Fruit fly (Drosophila melanogaster): ENCODE measurements around the gene nrv2.
A peak's percentile ranks its signal among the peaks of the same experiment; 100 is the strongest.

Gene nrv2

dm6 chr2L:6821631-6822030 lies 23.0 kb upstream of the nrv2 start, which contains the start of gene sens-2 (continued):
- TF ChIP-seq Bdp1 (GFP tag; optimal IDR thresholded peaks at IDR 0.05), result no peak
- peak; percentile 54 for TF ChIP-seq gsb-n (tag; optimal IDR thresholded peaks at IDR 0.05)
- no peak for TF ChIP-seq Usf (GFP tag; optimal IDR thresholded peaks at IDR 0.05)
- TF ChIP-seq Xbp1 (GFP tag; optimal IDR thresholded peaks at IDR 0.05), result no peak
- no peak for TF ChIP-seq mld (GFP tag; IDR thresholded peaks at IDR 0.05; ENCODE audit: partially characterized antibody)
- TF ChIP-seq CG6254 (GFP tag; optimal IDR thresholded peaks at IDR 0.05), result no peak
- peak; percentile 45 for TF ChIP-seq CG10543 (GFP tag; optimal IDR thresholded peaks at IDR 0.05)
- TF ChIP-seq sima (GFP tag; optimal IDR thresholded peaks at IDR 0.05), result no peak
- TF ChIP-seq CG11504 (tag; optimal IDR thresholded peaks at IDR 0.05), result no peak
- TF ChIP-seq kah (GFP tag; optimal IDR thresholded peaks at IDR 0.05), result peak; percentile 25
- no peak for TF ChIP-seq CG9876 (GFP tag; optimal IDR thresholded peaks at IDR 0.05)
- no peak for TF ChIP-seq CG12219 (GFP tag; optimal IDR thresholded peaks at IDR 0.05)
- no peak for TF ChIP-seq CG18764 (GFP tag; optimal IDR thresholded peaks at IDR 0.05)
- TF ChIP-seq Atf3 (GFP tag; optimal IDR thresholded peaks at IDR 0.05), result no peak
- no peak for TF ChIP-seq ab (GFP tag; optimal IDR thresholded peaks at IDR 0.05)
- no peak for TF ChIP-seq Tbp (GFP tag; optimal IDR thresholded peaks at IDR 0.05)
- TF ChIP-seq CG11085 (GFP tag; IDR thresholded peaks at IDR 0.05), result no peak
- TF ChIP-seq stwl (tag; optimal IDR thresholded peaks at IDR 0.05), result no peak
- no peak for TF ChIP-seq dimm (GFP tag; IDR thresholded peaks at IDR 0.05)
- TF ChIP-seq ara (GFP tag; IDR thresholded peaks at IDR 0.05), result no peak
- no peak for TF ChIP-seq bcd (GFP tag; optimal IDR thresholded peaks at IDR 0.05)
- no peak for TF ChIP-seq CG6683 (GFP tag; optimal IDR thresholded peaks at IDR 0.05)
- TF ChIP-seq sim (GFP tag; IDR thresholded peaks at IDR 0.05), result no peak
- TF ChIP-seq CG31388 (GFP tag; optimal IDR thresholded peaks at IDR 0.05), result no peak
- no peak for TF ChIP-seq ap (GFP tag; IDR thresholded peaks at IDR 0.05)
- no peak for TF ChIP-seq fd64A (GFP tag; optimal IDR thresholded peaks at IDR 0.05)
- no peak for TF ChIP-seq CG11093 (GFP tag; IDR thresholded peaks at IDR 0.05)
- no peak for TF ChIP-seq MTF-1 (GFP tag; optimal IDR thresholded peaks at IDR 0.05; ENCODE audit: borderline replicate concordance)
- TF ChIP-seq bsh (GFP tag; optimal IDR thresholded peaks at IDR 0.05), result no peak
- no peak for TF ChIP-seq jing (GFP tag; optimal IDR thresholded peaks at IDR 0.05)
- TF ChIP-seq CG16813 (GFP tag; IDR thresholded peaks at IDR 0.05; ENCODE audit: partially characterized antibody), result no peak
- TF ChIP-seq sug (tag; optimal IDR thresholded peaks at IDR 0.05), result peak; percentile 28
- no peak for TF ChIP-seq Hmx (GFP tag; optimal IDR thresholded peaks at IDR 0.05)
- TF ChIP-seq prd (optimal IDR thresholded peaks at IDR 0.05), result no peak
- no peak for TF ChIP-seq prd (GFP tag; IDR thresholded peaks at IDR 0.05)
- no peak for TF ChIP-seq inv (GFP tag; IDR thresholded peaks at IDR 0.05; ENCODE audit: partially characterized antibody)
- TF ChIP-seq NFAT (GFP tag; IDR thresholded peaks at IDR 0.05), result no peak
- TF ChIP-seq CG18011 (GFP tag; optimal IDR thresholded peaks at IDR 0.05), result no peak
- TF ChIP-seq D (optimal IDR thresholded peaks at IDR 0.05), result no peak
- TF ChIP-seq D (GFP tag; optimal IDR thresholded peaks at IDR 0.05), result no peak
- TF ChIP-seq Fer2 (tag; optimal IDR thresholded peaks at IDR 0.05), result no peak
- TF ChIP-seq abd-A (tag; optimal IDR thresholded peaks at IDR 0.05), result peak; percentile 74
- TF ChIP-seq tx (GFP tag; optimal IDR thresholded peaks at IDR 0.05), result no peak
- no peak for TF ChIP-seq Dip2 (GFP tag; IDR thresholded peaks at IDR 0.05)
- no peak for TF ChIP-seq gem (tag; optimal IDR thresholded peaks at IDR 0.05)
- no peak for TF ChIP-seq Eip74EF (GFP tag; optimal IDR thresholded peaks at IDR 0.05)
- no peak for TF ChIP-seq Dref (GFP tag; IDR thresholded peaks at IDR 0.05)
- no peak for TF ChIP-seq CrebB (tag; optimal IDR thresholded peaks at IDR 0.05)
- TF ChIP-seq CG17612 (GFP tag; IDR thresholded peaks at IDR 0.05), result no peak
- TF ChIP-seq CG3065 (GFP tag; optimal IDR thresholded peaks at IDR 0.05), result peak; percentile 54
- no peak for TF ChIP-seq zf30C (GFP tag; optimal IDR thresholded peaks at IDR 0.05)
- TF ChIP-seq Doc2 (GFP tag; IDR thresholded peaks at IDR 0.05), result no peak
